Worm (Caenorhabditis elegans) whole organism, L3 larva: ENCODE measurements around the gene F16F9.1.

ENCODE experiments used
- R02D3.7 ChIP-seq: fragments of 150-350 bp; optimal IDR thresholded peaks from 2 replicates; lab custom pipeline; 2014; ENCODE audit warnings: missing biosample characterization, missing genetic modification characterization
- ZK546.5 ChIP-seq: sonication (generic microtip); optimal IDR thresholded peaks from 2 replicates; lab custom pipeline; 2017; ENCODE audit warnings: missing biosample characterization, missing genetic modification characterization
- aly-2 ChIP-seq: fragments of 150-350 bp; optimal IDR thresholded peaks from 2 replicates; lab custom pipeline; 2014; ENCODE audit warnings: missing biosample characterization, missing genetic modification characterization
- ceh-16 ChIP-seq: sonication (generic microtip); optimal IDR thresholded peaks from 2 replicates; lab custom pipeline; 2017; ENCODE audit warnings: missing biosample characterization, missing genetic modification characterization
- ceh-28 ChIP-seq: fragments of 150-350 bp; optimal IDR thresholded peaks from 2 replicates; lab custom pipeline; 2014; ENCODE audit warnings: missing biosample characterization, missing genetic modification reagents, missing genetic modification characterization
- ceh-9 ChIP-seq: sonication (generic microtip); optimal IDR thresholded peaks from 2 replicates; lab custom pipeline; 2018; ENCODE audit warnings: missing biosample characterization, missing genetic modification characterization
- egl-27 ChIP-seq: sonication (generic microtip); optimal IDR thresholded peaks from 4 replicates; lab custom pipeline; 2017; ENCODE audit warnings: missing biosample characterization, missing genetic modification reagents, missing genetic modification characterization
- egl-5 ChIP-seq: fragments of 150-350 bp; optimal IDR thresholded peaks from 2 replicates; lab custom pipeline; 2017; ENCODE audit warnings: missing biosample characterization, missing genetic modification reagents, missing genetic modification characterization, inconsistent platforms
- elt-1 ChIP-seq: fragments of 150-350 bp; optimal IDR thresholded peaks from 2 replicates; lab custom pipeline; 2014; ENCODE audit warnings: missing biosample characterization, missing genetic modification characterization
- elt-2 ChIP-seq: sonication (generic microtip); optimal IDR thresholded peaks from 2 replicates; lab custom pipeline; 2016; ENCODE audit warnings: missing genetic modification reagents, mild to moderate bottlenecking, missing genetic modification characterization, missing compliant biosample characterization
- elt-3 ChIP-seq, 3 experiments: fragments of 150-350 bp in 1 of 3; sonication (generic microtip) in 2 of 3; optimal IDR thresholded peaks; 2 replicates in 2 of 3; 4 replicates in 1 of 3; lab custom pipeline; 2014 to 2017; ENCODE audit warnings: missing biosample characterization in 3 of 3, missing genetic modification characterization in 3 of 3
- eor-1 ChIP-seq, 2 experiments: fragments of 150-350 bp; optimal IDR thresholded peaks; 2 replicates each; lab custom pipeline; 2014 to 2018; ENCODE audit warnings: missing biosample characterization in 2 of 2, missing genetic modification characterization in 2 of 2
- fkh-2 ChIP-seq: fragments of 150-350 bp; optimal IDR thresholded peaks from 2 replicates; lab custom pipeline; 2014; ENCODE audit warnings: missing biosample characterization, missing genetic modification reagents, missing genetic modification characterization
- hmg-11 ChIP-seq: sonication (generic microtip); optimal IDR thresholded peaks from 2 replicates; lab custom pipeline; 2016; ENCODE audit warnings: missing genetic modification characterization, missing compliant biosample characterization
- jun-1 ChIP-seq: fragments of 150-350 bp; optimal IDR thresholded peaks from 2 replicates; lab custom pipeline; 2014; ENCODE audit warnings: missing biosample characterization, missing genetic modification reagents, missing genetic modification characterization
- lin-15B ChIP-seq: fragments of 150-350 bp; optimal IDR thresholded peaks from 2 replicates; lab custom pipeline; 2014; ENCODE audit warnings: missing biosample characterization, missing genetic modification characterization
- lin-39 ChIP-seq: fragments of 150-350 bp; optimal IDR thresholded peaks from 2 replicates; lab custom pipeline; 2018; ENCODE audit warnings: missing biosample characterization, missing genetic modification reagents, missing genetic modification characterization
- mdl-1 ChIP-seq: fragments of 150-350 bp; optimal IDR thresholded peaks from 2 replicates; lab custom pipeline; 2014; ENCODE audit warnings: missing biosample characterization, missing genetic modification characterization
- mml-1 ChIP-seq: fragments of 150-350 bp; sonication (generic microtip); optimal IDR thresholded peaks from 3 replicates; lab custom pipeline; 2014; ENCODE audit warnings: missing biosample characterization, missing genetic modification characterization
- nfya-1 ChIP-seq: sonication (generic microtip); optimal IDR thresholded peaks from 2 replicates; lab custom pipeline; 2017; ENCODE audit warnings: missing genetic modification characterization, mild to moderate bottlenecking, missing compliant biosample characterization, antibody characterized with exemption, moderate library complexity; ENCODE audit not compliant: insufficient read depth
- nhr-23 ChIP-seq: fragments of 150-350 bp; optimal IDR thresholded peaks from 2 replicates; lab custom pipeline; 2014; ENCODE audit warnings: missing biosample characterization, missing genetic modification reagents, missing genetic modification characterization
- nhr-237 ChIP-seq: fragments of 150-350 bp; optimal IDR thresholded peaks from 2 replicates; lab custom pipeline; 2014; ENCODE audit warnings: missing biosample characterization, missing genetic modification characterization
- nhr-25 ChIP-seq: sonication (generic microtip); optimal IDR thresholded peaks from 2 replicates; lab custom pipeline; 2017; ENCODE audit warnings: missing biosample characterization, missing genetic modification characterization
- nhr-76 ChIP-seq: fragments of 150-350 bp; sonication (generic microtip); optimal IDR thresholded peaks from 5 replicates; lab custom pipeline; 2014; ENCODE audit warnings: missing biosample characterization, missing genetic modification characterization
- nhr-77 ChIP-seq: fragments of 150-350 bp; optimal IDR thresholded peaks from 2 replicates; lab custom pipeline; 2014; ENCODE audit warnings: missing biosample characterization, missing genetic modification characterization
- pha-4 ChIP-seq: fragments of 150-350 bp; optimal IDR thresholded peaks from 2 replicates; lab custom pipeline; 2014; ENCODE audit warnings: missing biosample characterization, missing genetic modification reagents, missing genetic modification characterization
- pqm-1 ChIP-seq: fragments of 150-350 bp; optimal IDR thresholded peaks from 2 replicates; lab custom pipeline; 2017; ENCODE audit warnings: missing biosample characterization, missing genetic modification characterization, inconsistent platforms
- sea-2 ChIP-seq: fragments of 150-350 bp; sonication (generic microtip); optimal IDR thresholded peaks from 4 replicates; lab custom pipeline; 2014; ENCODE audit warnings: missing biosample characterization, missing genetic modification reagents, missing genetic modification characterization
- snpc-4 ChIP-seq: fragments of 150-350 bp; optimal IDR thresholded peaks from 2 replicates; lab custom pipeline; 2014; ENCODE audit warnings: missing biosample characterization, missing genetic modification characterization
- unc-39 ChIP-seq: sonication (generic microtip); optimal IDR thresholded peaks from 4 replicates; lab custom pipeline; 2017; ENCODE audit warnings: missing biosample characterization, missing genetic modification characterization
- unc-62 ChIP-seq: fragments of 150-350 bp; sonication (generic microtip); optimal IDR thresholded peaks from 4 replicates; lab custom pipeline; 2014; ENCODE audit warnings: missing biosample characterization, missing genetic modification reagents, missing genetic modification characterization
- zag-1 ChIP-seq: fragments of 150-350 bp; optimal IDR thresholded peaks from 2 replicates; lab custom pipeline; 2014; ENCODE audit warnings: missing biosample characterization, missing genetic modification characterization
- ztf-11 ChIP-seq: fragments of 150-350 bp; optimal IDR thresholded peaks from 2 replicates; lab custom pipeline; 2014; ENCODE audit warnings: missing biosample characterization, missing genetic modification characterization
- ztf-4 ChIP-seq: fragments of 150-350 bp; optimal IDR thresholded peaks from 2 replicates; lab custom pipeline; 2014; ENCODE audit warnings: missing biosample characterization, missing genetic modification characterization

The F16F9.1 gene

ce11 chrX:8419252-8419651 lies 27.0 kb upstream of the F16F9.1 start:
- TF ChIP-seq elt-1 (tag; lab: Kevin White, UChicago) (peak; percentile 52), pha-4 (tag; lab: Kevin White, UChicago) (peak; percentile 6), nhr-23 (tag; lab: Kevin White, UChicago) (peak; percentile 1), elt-2 (peak; percentile 28), fkh-2 (tag; lab: Kevin White, UChicago) (no peak)

DNA sequence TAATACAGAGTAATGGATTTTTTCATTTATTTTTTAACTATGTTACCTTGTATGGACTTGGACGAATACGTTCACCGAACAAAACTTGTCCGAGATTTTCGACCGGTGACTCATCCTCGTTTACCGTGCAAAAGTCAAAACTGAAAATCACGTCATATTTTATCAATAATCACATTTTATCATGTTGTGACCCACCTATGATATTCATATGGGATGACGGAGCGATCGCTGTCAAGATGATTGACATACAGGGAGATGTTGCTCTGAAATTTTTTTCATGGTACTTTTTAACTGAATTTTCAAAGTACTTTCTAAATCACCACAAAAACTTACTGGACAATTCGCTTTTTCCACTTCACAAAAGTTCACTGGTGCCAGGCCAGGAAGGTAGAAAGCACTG lies 24.6 kb upstream of the F16F9.1 start:
- TF ChIP-seq ceh-9 (tag; lab: Kevin White, UChicago) = no peak
- TF ChIP-seq snpc-4 (tag; lab: Kevin White, UChicago) = no peak

ce11 chrX:8422020-8422419 lies 24.2 kb upstream of the F16F9.1 start, which contains the start of gene tag-123:
tag-123 (minus strand) TSS chrX:8422055.
- peak; percentile 69 for TF ChIP-seq lin-39
- TF ChIP-seq unc-39 (tag; lab: Kevin White, UChicago) = no peak
- no peak for TF ChIP-seq zag-1 (tag; lab: Kevin White, UChicago)
- TF ChIP-seq fkh-2 (tag; lab: Kevin White, UChicago) = no peak
- no peak for TF ChIP-seq nhr-76
- TF ChIP-seq mml-1 = no peak
- peak; percentile 93 for TF ChIP-seq R02D3.7 (tag; lab: Kevin White, UChicago)
- TF ChIP-seq pha-4 (tag; lab: Kevin White, UChicago) = peak; percentile 77
- TF ChIP-seq hmg-11 (tag; lab: Kevin White, UChicago) = peak; percentile 41
- TF ChIP-seq ceh-16 (tag; lab: Kevin White, UChicago) = no peak
- peak; percentile 70 for TF ChIP-seq nfya-1 (tag; lab: Kevin White, UChicago)
- TF ChIP-seq lin-15B (tag; lab: Kevin White, UChicago) = peak; percentile 53
- no peak for TF ChIP-seq ZK546.5 (tag; lab: Kevin White, UChicago)
- no peak for TF ChIP-seq nhr-237 (tag; lab: Kevin White, UChicago)
- TF ChIP-seq elt-3 (tag; optimal IDR thresholded peaks at IDR 0.05; lab: Kevin White, UChicago) = no peak
- no peak for TF ChIP-seq eor-1 (tag; optimal IDR thresholded peaks at IDR 0.05; lab: Kevin White, UChicago)
- TF ChIP-seq nhr-23 (tag; lab: Kevin White, UChicago) = peak; percentile 78
- TF ChIP-seq ztf-11 (tag; lab: Kevin White, UChicago) = no peak
- TF ChIP-seq nhr-25 (tag; lab: Kevin White, UChicago) = peak; percentile 28
- TF ChIP-seq ceh-28 = peak; percentile 9
- TF ChIP-seq elt-2 = peak; percentile 45
- TF ChIP-seq nhr-77 = no peak
- no peak for TF ChIP-seq unc-62 (GFP tag; lab: Kevin White, UChicago)
- peak; percentile 62 for TF ChIP-seq snpc-4 (tag; lab: Kevin White, UChicago)
- TF ChIP-seq, all 47 proteins: peak for 11

- no peak for TF ChIP-seq sea-2 (GFP tag; lab: Kevin White, UChicago)
- TF ChIP-seq egl-27 = no peak
- no peak for TF ChIP-seq egl-5 (tag; lab: Kevin White, UChicago)
- TF ChIP-seq pqm-1 (tag; lab: Kevin White, UChicago) = peak; percentile 71
- no peak for TF ChIP-seq ztf-4 (tag; lab: Kevin White, UChicago)
- peak; percentile 33 for TF ChIP-seq pha-4 (tag; lab: Kevin White, UChicago)
- TF ChIP-seq elt-2 = peak; percentile 52
These were observed 23.0 kb upstream of the F16F9.1 start for ce11 chrX:8423199-8423598.

ce11 chrX:8423633-8424032 lies 22.6 kb upstream of the F16F9.1 start, which contains the start of gene tth-1:
tth-1 (minus strand) TSS chrX:8423733.
- TF ChIP-seq mdl-1 (tag; lab: Kevin White, UChicago) = no peak

- no peak for TF ChIP-seq zag-1 (tag; lab: Kevin White, UChicago)
- no peak for TF ChIP-seq aly-2
- peak; percentile 4 for TF ChIP-seq nhr-25 (tag; lab: Kevin White, UChicago)
- TF ChIP-seq jun-1 (tag; lab: Kevin White, UChicago) = no peak
- TF ChIP-seq pha-4 (tag; lab: Kevin White, UChicago) = peak; percentile 4
These were observed 21.9 kb upstream of the F16F9.1 start for ce11 chrX:8424286-8424685.
